Fruit fly (Drosophila melanogaster): ENCODE measurements around the gene CG32374.

Gene CG32374

DNA sequence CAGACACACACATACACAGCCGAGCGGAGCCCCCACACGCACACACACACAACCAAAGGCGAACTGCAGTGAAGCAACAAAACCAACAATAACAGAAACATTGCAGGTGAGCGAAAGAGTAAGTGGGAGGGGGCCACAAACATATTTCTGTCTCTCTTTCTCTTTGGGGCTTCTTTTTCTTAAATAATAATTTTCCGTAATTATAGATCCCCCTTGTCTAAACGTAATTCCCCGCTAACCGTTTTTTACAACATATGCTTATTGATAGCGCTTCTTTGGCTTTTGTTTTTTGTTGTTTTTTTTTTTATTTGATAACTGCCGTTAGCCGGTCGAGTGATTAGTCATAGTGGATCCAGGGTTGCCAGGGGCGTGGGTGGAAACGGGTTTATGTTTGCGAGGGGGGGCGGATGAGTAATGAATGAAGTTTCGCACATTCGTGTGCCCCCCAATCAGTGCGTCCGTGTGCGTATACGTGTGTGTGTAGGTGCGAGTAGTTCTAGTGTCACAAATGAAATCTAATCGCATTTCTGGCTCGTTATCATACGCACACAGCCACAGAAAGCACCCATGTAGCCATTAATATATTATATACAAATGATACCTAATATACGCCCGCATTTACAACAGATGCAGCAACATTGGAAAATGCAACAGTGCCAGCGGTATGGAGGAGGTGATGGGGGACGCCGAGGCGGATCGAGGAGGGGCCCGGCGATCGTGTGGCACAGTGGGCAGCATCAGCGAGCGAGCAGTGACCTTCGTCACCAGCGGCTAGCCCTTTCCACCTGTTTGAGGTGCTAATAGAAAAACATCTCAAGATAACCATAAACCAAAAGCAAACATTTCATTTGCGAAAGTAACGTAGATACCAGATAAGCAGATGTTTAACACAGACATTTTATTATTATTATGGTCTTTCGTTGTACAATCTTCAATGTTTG is 11.6 kb downstream of the CG32374 start (continued):
- TF ChIP-seq CG2199 (GFP tag; IDR thresholded peaks at IDR 0.05), result no peak
- TF ChIP-seq insv (GFP tag; optimal IDR thresholded peaks at IDR 0.05), result no peak
- TF ChIP-seq CG12769 (tag; optimal IDR thresholded peaks at IDR 0.05), result peak; percentile 25
- no peak for TF ChIP-seq jing (GFP tag; optimal IDR thresholded peaks at IDR 0.05)
- TF ChIP-seq Ptx1 (GFP tag; IDR thresholded peaks at IDR 0.05), result 0 out of 2 replicates have a peak, but pooled peaks have one; percentile 10
- TF ChIP-seq sd (tag; optimal IDR thresholded peaks at IDR 0.05), result peak; percentile 73
- TF ChIP-seq C15 (GFP tag; IDR thresholded peaks at IDR 0.05), result peak; percentile 48; the same call in 1 of the 3 replicates
- TF ChIP-seq Vsx1 (GFP tag; optimal IDR thresholded peaks at IDR 0.05), result no peak
- peak in 1 of 2 experiments; percentile 14 for TF ChIP-seq Pdp1 (GFP tag; optimal IDR thresholded peaks at IDR 0.05)
- no peak for TF ChIP-seq ATbp (GFP tag; optimal IDR thresholded peaks at IDR 0.05)
- peak; percentile 52 for TF ChIP-seq kni (GFP tag; optimal IDR thresholded peaks at IDR 0.05)
- peak; percentile 31 for TF ChIP-seq Xbp1 (GFP tag; optimal IDR thresholded peaks at IDR 0.05)
- no peak for TF ChIP-seq crc (GFP tag; optimal IDR thresholded peaks at IDR 0.05)
- no peak for TF ChIP-seq tio (GFP tag; optimal IDR thresholded peaks at IDR 0.05)
- TF ChIP-seq ro (GFP tag; IDR thresholded peaks at IDR 0.05), result no peak
- peak; percentile 5 for TF ChIP-seq ind (GFP tag; optimal IDR thresholded peaks at IDR 0.05)
- TF ChIP-seq CG12155 (GFP tag; optimal IDR thresholded peaks at IDR 0.05), result peak; percentile 17
- peak; percentile 6; the same call in 1 of the 2 replicates for TF ChIP-seq CG3847 (GFP tag; IDR thresholded peaks at IDR 0.05)
- TF ChIP-seq Antp (GFP tag; optimal IDR thresholded peaks at IDR 0.05), result peak; percentile 4
- TF ChIP-seq exex (tag; optimal IDR thresholded peaks at IDR 0.05), result peak; percentile 79
- TF ChIP-seq CG4707 (GFP tag; optimal IDR thresholded peaks at IDR 0.05), result peak; percentile 60
- peak; percentile 33; the same call in 2 of the 4 replicates for TF ChIP-seq Gug (GFP tag; IDR thresholded peaks at IDR 0.05)
- peak; percentile 63 for TF ChIP-seq CG10543 (GFP tag; optimal IDR thresholded peaks at IDR 0.05)
- TF ChIP-seq ham (GFP tag; IDR thresholded peaks at IDR 0.05), result no peak
- TF ChIP-seq mirr (GFP tag; optimal IDR thresholded peaks at IDR 0.05), result peak; percentile 22
- peak; percentile 97 for TF ChIP-seq kay (GFP tag; optimal IDR thresholded peaks at IDR 0.05)
- peak; percentile 59; the same call in 1 of the 2 replicates for TF ChIP-seq Rfx (GFP tag; IDR thresholded peaks at IDR 0.05)
- TF ChIP-seq hb (GFP tag; IDR thresholded peaks at IDR 0.05; ENCODE audit: partially characterized antibody), result no peak
- no peak for TF ChIP-seq Fer2 (tag; optimal IDR thresholded peaks at IDR 0.05)
- TF ChIP-seq zen2 (GFP tag; IDR thresholded peaks at IDR 0.05; ENCODE audit: partially characterized antibody), result 0 out of 3 replicates have a peak, but pooled peaks have one; percentile 25
- TF ChIP-seq tgo (GFP tag; IDR thresholded peaks at IDR 0.05), result 0 out of 3 replicates have a peak, but pooled peaks have one; percentile 25
- peak; percentile 76 for TF ChIP-seq sens (GFP tag)
- no peak for TF ChIP-seq slou (GFP tag; optimal IDR thresholded peaks at IDR 0.05)
- peak; percentile 7 for TF ChIP-seq CG17385 (GFP tag; optimal IDR thresholded peaks at IDR 0.05)
- no peak for TF ChIP-seq jigr1 (GFP tag; IDR thresholded peaks at IDR 0.05)
- peak; percentile 37; the same call in 1 of the 3 replicates for TF ChIP-seq Dbx (GFP tag; IDR thresholded peaks at IDR 0.05)
- TF ChIP-seq otp (GFP tag; IDR thresholded peaks at IDR 0.05), result 0 out of 3 replicates have a peak, but pooled peaks have one; percentile 43
- TF ChIP-seq CG43689 (GFP tag; IDR thresholded peaks at IDR 0.05), result no peak
- peak in 1 of 2 experiments; percentile 29 for TF ChIP-seq dpn (GFP tag; optimal IDR thresholded peaks at IDR 0.05)
- TF ChIP-seq CG6813 (GFP tag; optimal IDR thresholded peaks at IDR 0.05), result peak; percentile 28
- TF ChIP-seq sob (GFP tag; IDR thresholded peaks at IDR 0.05), result peak; percentile 27; the same call in 1 of the 2 replicates
- TF ChIP-seq slbo (GFP tag; IDR thresholded peaks at IDR 0.05), result peak; percentile 39; the same call in 1 of the 2 replicates
- TF ChIP-seq CG10366 (GFP tag; IDR thresholded peaks at IDR 0.05), result no peak
- peak; percentile 21 for TF ChIP-seq HmgZ (tag; optimal IDR thresholded peaks at IDR 0.05)
- TF ChIP-seq chn (GFP tag; optimal IDR thresholded peaks at IDR 0.05), result no peak
- no peak for TF ChIP-seq Gsc (GFP tag; IDR thresholded peaks at IDR 0.05)
- TF ChIP-seq CG2889 (GFP tag; IDR thresholded peaks at IDR 0.05), result 0 out of 3 replicates have a peak, but pooled peaks have one; percentile 17

Measured in whole organism, embryonic.